Worm (Caenorhabditis elegans) whole organism, L1 larva: ENCODE results near the gene che-11.

Experiments used
- C04F5.9 ChIP-seq: sonication (generic microtip); optimal IDR thresholded peaks from 2 replicates; lab custom pipeline; 2016; ENCODE audit warnings: missing genetic modification characterization, missing compliant biosample characterization
- aha-1 ChIP-seq: fragments of 150-350 bp; optimal IDR thresholded peaks from 2 replicates; lab custom pipeline; 2014; ENCODE audit warnings: missing biosample characterization, missing genetic modification characterization
- blmp-1 ChIP-seq: fragments of 150-350 bp; optimal IDR thresholded peaks from 2 replicates; lab custom pipeline; 2014; ENCODE audit warnings: missing biosample characterization, missing genetic modification characterization
- ceh-63 ChIP-seq: fragments of 200-800 bp; sonication (Bioruptor generic); optimal IDR thresholded peaks from 2 replicates; lab custom pipeline; 2018; ENCODE audit warnings: mild to moderate bottlenecking, missing genetic modification characterization, missing compliant biosample characterization
- ceh-88 ChIP-seq: fragments of 200-800 bp; sonication (Bioruptor generic); IDR thresholded peaks from 2 replicates; pipeline ENCODE4 v1.3.6; 2022; ENCODE audit warnings: missing genetic modification characterization, missing compliant biosample characterization
- ceh-90 ChIP-seq: sonication (generic microtip); optimal IDR thresholded peaks from 2 replicates; lab custom pipeline; 2016; ENCODE audit warnings: missing genetic modification characterization, missing compliant biosample characterization
- ces-1 ChIP-seq: fragments of 150-350 bp; optimal IDR thresholded peaks from 2 replicates; lab custom pipeline; 2014; ENCODE audit warnings: missing biosample characterization, missing genetic modification reagents, missing genetic modification characterization
- dpl-1 ChIP-seq, 3 experiments: fragments of 150-350 bp in 2 of 3; sonication (generic microtip) in 1 of 3; optimal IDR thresholded peaks; 2 replicates each; lab custom pipeline; 2014 to 2017; ENCODE audit warnings: missing biosample characterization in 3 of 3, missing genetic modification characterization in 3 of 3, missing genetic modification reagents in 3 of 3
- efl-1 ChIP-seq, 4 experiments: fragments of 150-350 bp; optimal IDR thresholded peaks in 3 of 4; peaks in 1 of 4; 1 replicate in 1 of 4; 2 replicates in 3 of 4; lab custom pipeline; 2014; ENCODE audit warnings: missing biosample characterization in 2 of 4, missing genetic modification characterization in 2 of 4, missing genetic modification reagents in 2 of 4
- efl-3 ChIP-seq: fragments of 200-800 bp; sonication (Bioruptor generic); optimal IDR thresholded peaks from 2 replicates; lab custom pipeline; 2018; ENCODE audit warnings: mild to moderate bottlenecking, missing genetic modification characterization, missing compliant biosample characterization
- egl-13 ChIP-seq: sonication (generic microtip); optimal IDR thresholded peaks from 2 replicates; lab custom pipeline; 2016; ENCODE audit warnings: missing genotype, missing genetic modification reagents, missing genetic modification characterization, missing compliant biosample characterization
- elt-3 ChIP-seq, 6 experiments: fragments of 150-350 bp in 1 of 6; sonication (generic microtip); optimal IDR thresholded peaks; 2 replicates each; lab custom pipeline; 2017 to 2018; ENCODE audit warnings: missing biosample characterization in 6 of 6, missing genetic modification characterization in 6 of 6, inconsistent platforms in 1 of 6
- ets-5 ChIP-seq: fragments of 200-800 bp; sonication (Bioruptor generic); IDR thresholded peaks from 2 replicates; pipeline ENCODE4 v1.3.6; 2022; ENCODE audit warnings: missing genetic modification characterization, missing compliant biosample characterization
- fkh-4 ChIP-seq: sonication (generic microtip); optimal IDR thresholded peaks from 2 replicates; lab custom pipeline; 2016; ENCODE audit warnings: missing compliant biosample characterization, missing genetic modification characterization, borderline replicate concordance
- fos-1 ChIP-seq: fragments of 150-350 bp; optimal IDR thresholded peaks from 2 replicates; lab custom pipeline; 2014; ENCODE audit warnings: missing biosample characterization, missing genetic modification characterization
- hlh-4 ChIP-seq: sonication (generic microtip); optimal IDR thresholded peaks from 2 replicates; lab custom pipeline; 2016; ENCODE audit warnings: mild to moderate bottlenecking, missing genetic modification characterization, missing compliant biosample characterization
- lin-13 ChIP-seq: fragments of 150-350 bp; optimal IDR thresholded peaks from 2 replicates; lab custom pipeline; 2014; ENCODE audit warnings: missing biosample characterization, missing genetic modification reagents, missing genetic modification characterization
- lin-14 ChIP-seq: fragments of 200-800 bp; sonication (Bioruptor generic); optimal IDR thresholded peaks from 2 replicates; lab custom pipeline; 2018; ENCODE audit warnings: mild to moderate bottlenecking, missing genetic modification characterization, moderate library complexity, missing compliant biosample characterization
- lin-35 ChIP-seq, 2 experiments: fragments of 150-350 bp; optimal IDR thresholded peaks; 2 replicates each; lab custom pipeline; 2014; ENCODE audit warnings: missing biosample characterization in 2 of 2, missing genetic modification characterization in 2 of 2, missing genetic modification reagents in 2 of 2
- lir-3 ChIP-seq: sonication (generic microtip); optimal IDR thresholded peaks from 2 replicates; lab custom pipeline; 2016; ENCODE audit warnings: mild to moderate bottlenecking, missing genetic modification characterization, moderate library complexity, missing compliant biosample characterization; ENCODE audit not compliant: poor library complexity
- lsy-2 ChIP-seq, 2 experiments: fragments of 150-350 bp; optimal IDR thresholded peaks; 2 replicates each; lab custom pipeline; 2014; ENCODE audit warnings: missing biosample characterization in 2 of 2, missing genetic modification characterization in 2 of 2
- mdl-1 ChIP-seq, 2 experiments: fragments of 150-350 bp; optimal IDR thresholded peaks; 2 replicates each; lab custom pipeline; 2014 to 2017; ENCODE audit warnings: missing biosample characterization in 2 of 2, missing genetic modification characterization in 2 of 2, inconsistent platforms in 1 of 2
- mep-1 ChIP-seq: fragments of 150-350 bp; optimal IDR thresholded peaks from 2 replicates; lab custom pipeline; 2014; ENCODE audit warnings: missing biosample characterization, missing genetic modification characterization
- nhr-12 ChIP-seq: sonication (generic microtip); optimal IDR thresholded peaks from 2 replicates; lab custom pipeline; 2017; ENCODE audit warnings: missing biosample characterization, missing genetic modification characterization
- nhr-20 ChIP-seq: sonication (generic microtip); optimal IDR thresholded peaks from 2 replicates; lab custom pipeline; 2016; ENCODE audit warnings: mild to moderate bottlenecking, missing genetic modification characterization, missing compliant biosample characterization
- nhr-71 ChIP-seq: sonication (generic microtip); optimal IDR thresholded peaks from 2 replicates; lab custom pipeline; 2016; ENCODE audit warnings: mild to moderate bottlenecking, missing genetic modification characterization, moderate library complexity, missing compliant biosample characterization
- nhr-84 ChIP-seq: sonication (generic microtip); optimal IDR thresholded peaks from 2 replicates; lab custom pipeline; 2017; ENCODE audit warnings: missing biosample characterization, missing genetic modification characterization
- nhr-85 ChIP-seq: sonication (generic microtip); peaks from one replicate; lab custom pipeline; 2016; ENCODE audit warnings: missing genetic modification characterization, inconsistent platforms, missing compliant biosample characterization
- nhr-90 ChIP-seq: sonication (generic microtip); optimal IDR thresholded peaks from 2 replicates; lab custom pipeline; 2016; ENCODE audit warnings: mild to moderate bottlenecking, missing genetic modification characterization, missing compliant biosample characterization; ENCODE audit not compliant: poor library complexity
- pag-3 ChIP-seq: sonication (generic microtip); optimal IDR thresholded peaks from 2 replicates; lab custom pipeline; 2017; ENCODE audit warnings: missing genetic modification characterization, mild to moderate bottlenecking, missing compliant biosample characterization, antibody characterized with exemption, borderline replicate concordance; ENCODE audit not compliant: insufficient read depth
- snpc-4 ChIP-seq: fragments of 150-350 bp; optimal IDR thresholded peaks from 2 replicates; lab custom pipeline; 2014; ENCODE audit warnings: missing biosample characterization, missing genetic modification characterization
- snu-23 ChIP-seq: sonication (generic microtip); optimal IDR thresholded peaks from 2 replicates; lab custom pipeline; 2016; ENCODE audit warnings: missing genetic modification characterization, missing compliant biosample characterization
- sox-4 ChIP-seq: sonication (generic microtip); optimal IDR thresholded peaks from 2 replicates; lab custom pipeline; 2016; ENCODE audit warnings: missing genetic modification characterization, missing compliant biosample characterization
- sptf-1 ChIP-seq: fragments of 150-350 bp; optimal IDR thresholded peaks from 2 replicates; lab custom pipeline; 2014; ENCODE audit warnings: missing biosample characterization, missing genetic modification characterization
- swsn-7 ChIP-seq: sonication (generic microtip); optimal IDR thresholded peaks from 2 replicates; lab custom pipeline; 2016; ENCODE audit warnings: missing genetic modification characterization, missing compliant biosample characterization
- tbx-2 ChIP-seq: sonication (generic microtip); optimal IDR thresholded peaks from 2 replicates; lab custom pipeline; 2016; ENCODE audit warnings: missing genetic modification characterization, missing compliant biosample characterization
- unc-98 ChIP-seq: fragments of 200-800 bp; sonication (Bioruptor generic); IDR thresholded peaks from 2 replicates; pipeline ENCODE4 v1.3.6; 2022; ENCODE audit warnings: missing genetic modification characterization, missing compliant biosample characterization
- ztf-4 ChIP-seq: fragments of 150-350 bp; optimal IDR thresholded peaks from 2 replicates; lab custom pipeline; 2014; ENCODE audit warnings: missing biosample characterization, missing genetic modification characterization

Gene che-11

ce11 chrV:12197748-12198147, 47.2 kb upstream of the che-11 start:
- TF ChIP-seq lir-3 (tag; lab: Kevin White, UChicago) (no peak), fkh-4 (no peak), pag-3 (tag; lab: Kevin White, UChicago) (no peak), tbx-2 (no peak), ztf-4 (tag; lab: Kevin White, UChicago) (no peak), ets-5 (GFP tag; lab: Robert Waterston, UW) (no peak), ceh-88 (GFP tag; lab: Robert Waterston, UW) (no peak), elt-3 (tag; optimal IDR thresholded peaks at IDR 0.05; lab: Kevin White, UChicago) (no peak), hlh-4 (tag; lab: Kevin White, UChicago) (no peak), nhr-71 (tag; lab: Kevin White, UChicago) (no peak), C04F5.9 (tag; lab: Kevin White, UChicago) (no peak), lin-35 (GFP tag; optimal IDR thresholded peaks at IDR 0.05; lab: Kevin White, UChicago) (no peak), nhr-12 (no peak), egl-13 (tag; lab: Kevin White, UChicago) (no peak), efl-1 (optimal IDR thresholded peaks at IDR 0.05; lab: Kevin White, UChicago) (no peak), efl-1 (GFP tag; optimal IDR thresholded peaks at IDR 0.05 in 1 of 2; lab: Kevin White, UChicago) (no peak), ceh-90 (tag; lab: Kevin White, UChicago) (no peak), ceh-63 (GFP tag; lab: Kevin White, UChicago) (no peak)

DNA sequence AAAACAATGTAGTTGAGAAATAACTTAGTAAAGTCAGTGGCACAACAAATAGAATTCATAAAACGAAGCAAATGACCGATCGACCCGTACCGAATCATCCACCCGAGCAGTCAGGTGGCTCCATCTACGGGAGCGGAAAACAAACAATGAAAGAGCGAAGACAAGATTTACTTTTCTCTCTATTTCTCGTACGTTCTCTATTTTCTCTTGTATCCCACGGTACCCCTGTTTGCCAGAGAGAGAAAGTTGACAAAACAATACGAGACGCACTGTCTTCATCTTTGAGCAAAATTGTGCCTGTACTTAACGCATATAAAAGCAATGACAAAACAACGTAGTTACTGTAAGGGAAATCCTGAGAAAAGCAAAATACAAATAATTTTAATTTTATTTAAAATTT, 46.2 kb upstream of the che-11 start:
- TF ChIP-seq lin-14 (peak; percentile 19), ces-1 (no peak), aha-1 (tag; lab: Kevin White, UChicago) (no peak), efl-1 (optimal IDR thresholded peaks at IDR 0.05; lab: Kevin White, UChicago) (no peak), efl-1 (GFP tag; optimal IDR thresholded peaks at IDR 0.05 in 1 of 2; lab: Kevin White, UChicago) (peak in 1 of 2 experiments; percentile 56)

DNA sequence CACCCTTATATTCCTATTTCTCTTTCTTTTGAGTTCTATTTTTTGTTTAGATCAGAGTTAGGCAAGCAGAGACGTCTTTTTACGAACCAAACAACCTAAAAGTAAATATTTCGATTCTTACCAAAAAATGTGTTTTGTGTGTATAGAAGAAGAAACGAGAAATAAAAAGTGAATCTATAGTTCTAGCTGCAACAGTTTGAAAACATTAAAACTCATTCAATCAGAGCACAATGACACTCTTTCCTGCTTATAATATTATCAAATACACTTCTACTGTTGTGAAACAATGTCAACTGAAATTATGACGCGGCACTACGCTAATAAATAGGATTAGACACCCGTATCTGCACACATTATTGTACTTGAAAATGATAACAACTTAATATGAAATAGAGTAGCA, 45.3 kb upstream of the che-11 start, which contains the start of gene ZK836.3:
Gene ZK836.3, minus strand, starts transcription at position 101 of the 400 bp plus-strand sequence.
- no peak for TF ChIP-seq efl-1 (optimal IDR thresholded peaks at IDR 0.05; lab: Kevin White, UChicago)
- TF ChIP-seq efl-1 (GFP tag; optimal IDR thresholded peaks at IDR 0.05 in 1 of 2; lab: Kevin White, UChicago) = peak in 1 of 2 experiments; percentile 30
- no peak for TF ChIP-seq sptf-1 (tag; lab: Kevin White, UChicago)

ce11 chrV:12194275-12194674, 43.8 kb upstream of the che-11 start, which contains the start of gene ogdh-2:
Gene ogdh-2 (plus strand): TSS chrV:12194507.
- TF ChIP-seq mep-1 (tag; lab: Kevin White, UChicago) (peak; percentile 47), efl-3 (no peak), nhr-90 (tag; lab: Kevin White, UChicago) (peak; percentile 16), nhr-85 (peak; percentile 77), nhr-71 (tag; lab: Kevin White, UChicago) (peak; percentile 39), snu-23 (peak; percentile 48), ztf-4 (tag; lab: Kevin White, UChicago) (no peak), fos-1 (tag; lab: Kevin White, UChicago) (no peak), nhr-20 (tag; lab: Kevin White, UChicago) (peak; percentile 65), sox-4 (no peak), C04F5.9 (tag; lab: Kevin White, UChicago) (no peak), blmp-1 (peak; percentile 85), nhr-84 (no peak), lin-13 (GFP tag; lab: Kevin White, UChicago) (no peak), hlh-4 (tag; lab: Kevin White, UChicago) (no peak), lin-14 (peak; percentile 67), unc-98 (no peak), swsn-7 (tag; lab: Kevin White, UChicago) (no peak), lsy-2 (tag; optimal IDR thresholded peaks at IDR 0.05; lab: Kevin White, UChicago) (peak; percentile 5 to 6), snpc-4 (tag; lab: Kevin White, UChicago) (no peak), elt-3 (tag; optimal IDR thresholded peaks at IDR 0.05; lab: Kevin White, UChicago) (peak in 1 of 6 experiments; percentile 73), ceh-90 (tag; lab: Kevin White, UChicago) (no peak), mdl-1 (tag; optimal IDR thresholded peaks at IDR 0.05; lab: Kevin White, UChicago) (peak in 1 of 2 experiments; percentile 39), dpl-1 (GFP tag; optimal IDR thresholded peaks at IDR 0.05; lab: Kevin White, UChicago) (peak in 1 of 3 experiments; percentile 7)
